Worm (Caenorhabditis elegans) whole organism, young adult: ENCODE measurements around the gene clec-140.

Experiments
- B0261.1 ChIP-seq: sonication (generic microtip); optimal IDR thresholded peaks from 2 replicates; lab custom pipeline; 2016; ENCODE audit warnings: mild to moderate bottlenecking, missing genetic modification characterization, moderate library complexity, missing compliant biosample characterization
- C17E4.6 ChIP-seq: fragments of 200-800 bp; sonication (Bioruptor generic); IDR thresholded peaks from 2 replicates; pipeline ENCODE4 v1.3.6; 2022; ENCODE audit warnings: missing genetic modification reagents, missing genetic modification characterization, missing compliant biosample characterization
- F22D6.2 ChIP-seq: sonication (generic microtip); optimal IDR thresholded peaks from 2 replicates; lab custom pipeline; 2016; ENCODE audit warnings: mild to moderate bottlenecking, missing genetic modification characterization, missing compliant biosample characterization
- F37B4.10 ChIP-seq: fragments of 200-800 bp; sonication (Bioruptor generic); IDR thresholded peaks from 2 replicates; pipeline ENCODE4 v1.3.6; 2022; ENCODE audit warnings: missing genetic modification characterization, missing compliant biosample characterization
- F55B11.4 ChIP-seq: sonication (generic microtip); optimal IDR thresholded peaks from 2 replicates; lab custom pipeline; 2016; ENCODE audit warnings: missing compliant biosample characterization, missing genetic modification characterization, borderline replicate concordance; ENCODE audit not compliant: insufficient read depth
- F57A8.1 ChIP-seq: fragments of 200-800 bp; sonication (Bioruptor generic); optimal IDR thresholded peaks from 2 replicates; lab custom pipeline; 2018; ENCODE audit warnings: mild to moderate bottlenecking, missing genetic modification characterization, moderate library complexity, missing compliant biosample characterization
- Y67H2A.10 ChIP-seq: fragments of 200-800 bp; sonication (Bioruptor generic); conservative IDR thresholded peaks from 2 replicates; pipeline ENCODE4 v1.3.6; 2022; ENCODE audit warnings: missing genetic modification reagents, missing genetic modification characterization, missing compliant biosample characterization
- aptf-2 ChIP-seq: fragments of 200-800 bp; sonication (Bioruptor generic); conservative IDR thresholded peaks from 2 replicates; pipeline ENCODE4 v1.3.6; 2022; ENCODE audit warnings: missing genetic modification reagents, missing genetic modification characterization, missing compliant biosample characterization
- atf-7 ChIP-seq: sonication (generic microtip); optimal IDR thresholded peaks from 2 replicates; lab custom pipeline; 2017; ENCODE audit warnings: mild to moderate bottlenecking, missing genetic modification characterization, missing compliant biosample characterization
- attf-3 ChIP-seq: fragments of 200-800 bp; sonication (Bioruptor generic); conservative IDR thresholded peaks from 2 replicates; pipeline ENCODE4 v1.3.6; 2022; ENCODE audit warnings: missing genetic modification reagents, missing genetic modification characterization, missing compliant biosample characterization
- attf-5 ChIP-seq: fragments of 200-800 bp; sonication (Bioruptor generic); optimal IDR thresholded peaks from 2 replicates; lab custom pipeline; 2018; ENCODE audit warnings: mild to moderate bottlenecking, missing genetic modification characterization, missing compliant biosample characterization
- attf-6 ChIP-seq: fragments of 200-800 bp; sonication (Bioruptor generic); IDR thresholded peaks from 2 replicates; pipeline ENCODE4 v1.3.6; 2022; ENCODE audit warnings: missing genetic modification reagents, missing genetic modification characterization, missing compliant biosample characterization
- bed-2 ChIP-seq: fragments of 200-800 bp; sonication (Bioruptor generic); IDR thresholded peaks from 2 replicates; pipeline ENCODE4 v1.3.6; 2022; ENCODE audit warnings: missing genetic modification reagents, missing genetic modification characterization, missing compliant biosample characterization
- cebp-2 ChIP-seq: fragments of 200-800 bp; sonication (Bioruptor generic); IDR thresholded peaks from 2 replicates; pipeline ENCODE4 v1.3.6; 2022; ENCODE audit warnings: missing genetic modification characterization, missing compliant biosample characterization
- ceh-91 ChIP-seq: fragments of 200-800 bp; sonication (Bioruptor generic); IDR thresholded peaks from 2 replicates; pipeline ENCODE4 v1.3.6; 2022; ENCODE audit warnings: missing genetic modification reagents, missing genetic modification characterization, missing compliant biosample characterization
- die-1 ChIP-seq: sonication (generic microtip); optimal IDR thresholded peaks from 2 replicates; lab custom pipeline; 2016; ENCODE audit warnings: missing genotype, mild to moderate bottlenecking, missing genetic modification characterization, missing compliant biosample characterization
- dox-1 ChIP-seq: fragments of 200-800 bp; sonication (Bioruptor generic); IDR thresholded peaks from 2 replicates; pipeline ENCODE4 v1.3.6; 2022; ENCODE audit warnings: missing genetic modification reagents, missing genetic modification characterization, missing compliant biosample characterization
- dpff-1 ChIP-seq: sonication (generic microtip); optimal IDR thresholded peaks from 2 replicates; lab custom pipeline; 2017; ENCODE audit warnings: mild to moderate bottlenecking, missing genetic modification characterization, missing compliant biosample characterization
- egl-44 ChIP-seq: fragments of 200-800 bp; sonication (Bioruptor generic); IDR thresholded peaks from 2 replicates; pipeline ENCODE4 v1.3.6; 2022; ENCODE audit warnings: missing genetic modification reagents, missing genetic modification characterization, missing compliant biosample characterization
- ekl-4 ChIP-seq: fragments of 200-800 bp; sonication (Bioruptor generic); IDR thresholded peaks from 2 replicates; pipeline ENCODE4 v1.3.6; 2022; ENCODE audit warnings: missing genetic modification reagents, missing genetic modification characterization, missing compliant biosample characterization
- fkh-3 ChIP-seq: sonication (generic microtip); optimal IDR thresholded peaks from 2 replicates; lab custom pipeline; 2016; ENCODE audit warnings: mild to moderate bottlenecking, missing genetic modification characterization, missing compliant biosample characterization
- gei-17 ChIP-seq: fragments of 200-800 bp; sonication (Bioruptor generic); optimal IDR thresholded peaks from 2 replicates; lab custom pipeline; 2018; ENCODE audit warnings: mild to moderate bottlenecking, missing genetic modification characterization, missing compliant biosample characterization
- hlh-26 ChIP-seq: fragments of 200-800 bp; sonication (Bioruptor generic); conservative IDR thresholded peaks from 2 replicates; pipeline ENCODE4 v1.3.6; 2022; ENCODE audit warnings: missing genetic modification reagents, missing genetic modification characterization, missing compliant biosample characterization
- hmg-20 ChIP-seq: fragments of 200-800 bp; sonication (Bioruptor generic); IDR thresholded peaks from 2 replicates; pipeline ENCODE4 v1.3.6; 2022; ENCODE audit warnings: missing genetic modification reagents, missing genetic modification characterization, missing compliant biosample characterization
- let-526 ChIP-seq: fragments of 200-800 bp; sonication (Bioruptor generic); IDR thresholded peaks from 2 replicates; pipeline ENCODE4 v1.3.6; 2022; ENCODE audit warnings: missing genetic modification reagents, missing genetic modification characterization, missing compliant biosample characterization
- lin-35 ChIP-seq, 3 experiments: fragments of 150-350 bp in 2 of 3; sonication (generic microtip) in 1 of 3; optimal IDR thresholded peaks; 2 replicates each; lab custom pipeline; 2014 to 2018; ENCODE audit warnings: missing biosample characterization in 3 of 3, missing genetic modification characterization in 3 of 3, missing genetic modification reagents in 3 of 3
- lin-40 ChIP-seq: sonication (generic microtip); optimal IDR thresholded peaks from 2 replicates; lab custom pipeline; 2016; ENCODE audit warnings: missing genetic modification characterization, mild to moderate bottlenecking, missing compliant biosample characterization, missing genotype, missing genetic modification reagents
- lin-54 ChIP-seq: fragments of 200-800 bp; sonication (Bioruptor generic); optimal IDR thresholded peaks from 2 replicates; lab custom pipeline; 2018; ENCODE audit warnings: mild to moderate bottlenecking, missing genetic modification characterization, missing compliant biosample characterization
- lsy-27 ChIP-seq: sonication (generic microtip); optimal IDR thresholded peaks from 2 replicates; lab custom pipeline; 2017; ENCODE audit warnings: missing genetic modification characterization, mild to moderate bottlenecking, missing compliant biosample characterization, antibody characterized with exemption, missing genotype, borderline replicate concordance; ENCODE audit not compliant: insufficient read depth
- madf-10 ChIP-seq: sonication (generic microtip); optimal IDR thresholded peaks from 2 replicates; lab custom pipeline; 2016; ENCODE audit warnings: mild to moderate bottlenecking, missing genetic modification characterization, missing compliant biosample characterization
- madf-3 ChIP-seq: fragments of 200-800 bp; sonication (Bioruptor generic); IDR thresholded peaks from 2 replicates; pipeline ENCODE4 v1.3.6; 2022; ENCODE audit warnings: missing genetic modification reagents, missing genetic modification characterization, missing compliant biosample characterization
- madf-6 ChIP-seq: fragments of 200-800 bp; sonication (Bioruptor generic); IDR thresholded peaks from 2 replicates; pipeline ENCODE4 v1.3.6; 2022; ENCODE audit warnings: missing genetic modification reagents, missing genetic modification characterization, missing compliant biosample characterization
- mcd-1 ChIP-seq: fragments of 200-800 bp; sonication (Bioruptor generic); IDR thresholded peaks from 2 replicates; pipeline ENCODE4 v1.3.6; 2022; ENCODE audit warnings: missing genetic modification reagents, missing genetic modification characterization, missing compliant biosample characterization
- nhr-80 ChIP-seq: sonication (generic microtip); optimal IDR thresholded peaks from 2 replicates; lab custom pipeline; 2016; ENCODE audit warnings: missing genetic modification characterization, missing compliant biosample characterization
- rcor-1 ChIP-seq: fragments of 200-800 bp; sonication (Bioruptor generic); IDR thresholded peaks from 2 replicates; pipeline ENCODE4 v1.3.6; 2022; ENCODE audit warnings: missing genetic modification reagents, missing genetic modification characterization, missing compliant biosample characterization
- repo-1 ChIP-seq: sonication (generic microtip); optimal IDR thresholded peaks from 2 replicates; lab custom pipeline; 2017; ENCODE audit warnings: mild to moderate bottlenecking, missing genetic modification characterization, missing compliant biosample characterization
- sptf-2 ChIP-seq: fragments of 200-800 bp; sonication (Bioruptor generic); optimal IDR thresholded peaks from 2 replicates; lab custom pipeline; 2018; ENCODE audit warnings: mild to moderate bottlenecking, missing genetic modification characterization, missing compliant biosample characterization
- zfh-2 ChIP-seq: fragments of 200-800 bp; sonication (Bioruptor generic); conservative IDR thresholded peaks from 2 replicates; pipeline ENCODE4 v1.3.6; 2022; ENCODE audit warnings: missing genetic modification reagents, missing genetic modification characterization, missing compliant biosample characterization
- ztf-22 ChIP-seq: fragments of 200-800 bp; sonication (Bioruptor generic); optimal IDR thresholded peaks from 2 replicates; lab custom pipeline; 2018; ENCODE audit warnings: mild to moderate bottlenecking, missing genetic modification characterization, moderate library complexity, missing compliant biosample characterization

Gene clec-140

ce11 chrII:4672584-4673110, at the start of gene clec-140, which contains the start of gene hmg-11:
clec-140 (plus strand) TSS chrII:4673060.
hmg-11 (plus strand) TSS chrII:4673085.
- peak; percentile 70 for TF ChIP-seq attf-5 (GFP tag; lab: Kevin White, UChicago)
- no peak for TF ChIP-seq fkh-3 (tag; lab: Kevin White, UChicago)
- no peak for TF ChIP-seq atf-7
- peak; percentile 66 for TF ChIP-seq dox-1
- peak; percentile 77 for TF ChIP-seq nhr-80
- TF ChIP-seq gei-17 (GFP tag; lab: Kevin White, UChicago) = no peak
- 0 out of 2 replicates have a peak, but pooled peaks have one; percentile 31 for TF ChIP-seq zfh-2 (GFP tag; lab: Robert Waterston, UW)
- TF ChIP-seq repo-1 (tag; lab: Kevin White, UChicago) = no peak
- TF ChIP-seq egl-44 (GFP tag; lab: Robert Waterston, UW) = 0 out of 2 replicates have a peak, but pooled peaks have one; percentile 33
- TF ChIP-seq die-1 (tag; lab: Kevin White, UChicago) = peak; percentile 7
- TF ChIP-seq madf-3 (GFP tag; lab: Robert Waterston, UW) = 0 out of 2 replicates have a peak, but pooled peaks have one; percentile 29
- no peak for TF ChIP-seq aptf-2
- 0 out of 2 replicates have a peak, but pooled peaks have one; percentile 25 for TF ChIP-seq attf-3 (GFP tag; lab: Robert Waterston, UW)
- TF ChIP-seq Y67H2A.10 (GFP tag; lab: Robert Waterston, UW) = no peak
- 0 out of 2 replicates have a peak, but pooled peaks have one; percentile 33 for TF ChIP-seq mcd-1

- no peak for TF ChIP-seq ztf-22 (GFP tag; lab: Kevin White, UChicago)
- no peak for TF ChIP-seq madf-10 (tag; lab: Kevin White, UChicago)
- no peak for TF ChIP-seq dpff-1 (tag; lab: Kevin White, UChicago)
- no peak for TF ChIP-seq hlh-26 (GFP tag; lab: Robert Waterston, UW)
- no peak for TF ChIP-seq F22D6.2 (tag; lab: Kevin White, UChicago)
- no peak for TF ChIP-seq ceh-91 (GFP tag; lab: Robert Waterston, UW)
- no peak for TF ChIP-seq repo-1 (tag; lab: Kevin White, UChicago)
- no peak for TF ChIP-seq F55B11.4 (tag; lab: Kevin White, UChicago)
- no peak for TF ChIP-seq ekl-4 (GFP tag; lab: Robert Waterston, UW)
- no peak for TF ChIP-seq rcor-1 (GFP tag; lab: Robert Waterston, UW)
- TF ChIP-seq F57A8.1 (GFP tag; lab: Kevin White, UChicago) = no peak
- no peak for TF ChIP-seq lin-35 (GFP tag; optimal IDR thresholded peaks at IDR 0.05; lab: Kevin White, UChicago)
- TF ChIP-seq let-526 (GFP tag; lab: Robert Waterston, UW) = no peak
- no peak for TF ChIP-seq madf-6
- TF ChIP-seq cebp-2 (GFP tag; lab: Robert Waterston, UW) = no peak
- TF ChIP-seq, all 124 proteins: peak for 0
Measured at ce11 chrII:4626606-4627005, 46.3 kb upstream of the clec-140 start, which contains the start of gene F35D11.1. F35D11.1 (plus strand) TSS chrII:4626906.

- TF ChIP-seq sptf-2 (GFP tag; lab: Kevin White, UChicago) (no peak), lin-54 (GFP tag; lab: Kevin White, UChicago) (no peak), lsy-27 (tag; lab: Kevin White, UChicago) (no peak), hmg-20 (GFP tag; lab: Robert Waterston, UW) (no peak), ekl-4 (GFP tag; lab: Robert Waterston, UW) (no peak), bed-2 (GFP tag; lab: Robert Waterston, UW) (no peak), attf-6 (GFP tag; lab: Robert Waterston, UW) (no peak), lin-40 (no peak), F37B4.10 (GFP tag; lab: Robert Waterston, UW) (no peak), B0261.1 (no peak), lin-35 (GFP tag; optimal IDR thresholded peaks at IDR 0.05; lab: Kevin White, UChicago) (no peak), cebp-2 (GFP tag; lab: Robert Waterston, UW) (no peak), C17E4.6 (GFP tag; lab: Robert Waterston, UW) (no peak)
Measured at ce11 chrII:4631479-4631878, 41.4 kb upstream of the clec-140 start.
